Fruit fly (Drosophila melanogaster) whole organism, prepupa: ENCODE measurements around the gene yellow-e3.

Source experiments
- Blimp-1 ChIP-seq: fragments of 200-800 bp; sonication (Bioruptor generic); optimal IDR thresholded peaks from 3 replicates; lab custom pipeline; 2017; ENCODE audit warnings: missing biosample characterization, missing genetic modification characterization, mild to moderate bottlenecking, moderate library complexity, missing genetic modification reagents
- CG11902 ChIP-seq: fragments of 200-800 bp; sonication (Bioruptor generic); optimal IDR thresholded peaks from 3 replicates; lab custom pipeline; 2016; ENCODE audit warnings: missing biosample characterization, missing genetic modification characterization
- CG15336 ChIP-seq: fragments of 200-800 bp; sonication (Bioruptor generic); IDR thresholded peaks from 2 replicates; pipeline ENCODE4 v1.3.6; 2022; ENCODE audit warnings: missing biosample characterization, missing genetic modification characterization
- CG1621 ChIP-seq: fragments of 200-800 bp; sonication (Bioruptor generic); optimal IDR thresholded peaks from 3 replicates; lab custom pipeline; 2018; ENCODE audit warnings: missing biosample characterization, mild to moderate bottlenecking, missing genetic modification characterization
- CG16779 ChIP-seq: fragments of 200-800 bp; sonication (Bioruptor generic); optimal IDR thresholded peaks from 3 replicates; lab custom pipeline; 2017; ENCODE audit warnings: missing biosample characterization, mild to moderate bottlenecking, missing genetic modification characterization
- CG3032 ChIP-seq: fragments of 200-800 bp; optimal IDR thresholded peaks from 2 replicates; lab custom pipeline; 2019; ENCODE audit warnings: missing biosample characterization, mild to moderate bottlenecking, missing genetic modification characterization, moderate library complexity
- CG32006 ChIP-seq: fragments of 200-800 bp; sonication (Bioruptor generic); optimal IDR thresholded peaks from 3 replicates; lab custom pipeline; 2017; ENCODE audit warnings: missing biosample characterization, mild to moderate bottlenecking, missing genetic modification characterization
- CG3919 ChIP-seq: fragments of 200-800 bp; sonication (Bioruptor generic); optimal IDR thresholded peaks from 3 replicates; lab custom pipeline; 2016; ENCODE audit warnings: missing biosample characterization, missing genetic modification characterization
- CG4318 ChIP-seq: fragments of 200-800 bp; sonication (Bioruptor generic); optimal IDR thresholded peaks from 3 replicates; lab custom pipeline; 2017; ENCODE audit warnings: missing biosample characterization, mild to moderate bottlenecking, missing genetic modification characterization
- CG6163 ChIP-seq: fragments of 200-800 bp; sonication (Bioruptor generic); IDR thresholded peaks from 3 replicates; pipeline ENCODE4 v1.3.6; 2022; ENCODE audit warnings: missing biosample characterization, missing genetic modification characterization
- CG6792 ChIP-seq: fragments of 200-800 bp; sonication (Bioruptor generic); optimal IDR thresholded peaks from 3 replicates; lab custom pipeline; 2016; ENCODE audit warnings: missing biosample characterization, missing genetic modification characterization
- CG6808 ChIP-seq: fragments of 200-800 bp; sonication (Bioruptor generic); optimal IDR thresholded peaks from 3 replicates; lab custom pipeline; 2017; ENCODE audit warnings: missing biosample characterization, missing genetic modification characterization, mild to moderate bottlenecking, moderate library complexity, missing genetic modification reagents
- CG6854 ChIP-seq: fragments of 200-800 bp; sonication (Bioruptor generic); optimal IDR thresholded peaks from 2 replicates; lab custom pipeline; 2017; ENCODE audit warnings: missing biosample characterization, mild to moderate bottlenecking, missing genetic modification characterization
- CG7368 ChIP-seq: fragments of 200-800 bp; sonication (Bioruptor generic); optimal IDR thresholded peaks from 3 replicates; lab custom pipeline; 2016; ENCODE audit warnings: missing biosample characterization, missing genetic modification characterization
- CG8119 ChIP-seq: fragments of 200-800 bp; sonication (Bioruptor generic); IDR thresholded peaks from 3 replicates; pipeline ENCODE4 v1.3.6; 2022; ENCODE audit warnings: missing biosample characterization, missing genetic modification characterization
- CG8319 ChIP-seq: fragments of 200-800 bp; sonication (Bioruptor generic); optimal IDR thresholded peaks from 3 replicates; lab custom pipeline; 2016; ENCODE audit warnings: missing biosample characterization, missing genetic modification characterization
- CG9139 ChIP-seq: fragments of 200-800 bp; sonication (Bioruptor generic); optimal IDR thresholded peaks from 3 replicates; lab custom pipeline; 2017; ENCODE audit warnings: missing biosample characterization, mild to moderate bottlenecking, missing genetic modification characterization
- Eip78C ChIP-seq: fragments of 200-800 bp; sonication (Bioruptor generic); peaks from one replicate; lab custom pipeline; 2016; ENCODE audit warnings: missing biosample characterization, missing genetic modification characterization
- Ets21C ChIP-seq: fragments of 200-800 bp; sonication (Bioruptor generic); optimal IDR thresholded peaks from 3 replicates; lab custom pipeline; 2016; ENCODE audit warnings: missing biosample characterization, missing genetic modification characterization
- Ets96B ChIP-seq: fragments of 200-800 bp; optimal IDR thresholded peaks from 2 replicates; lab custom pipeline; 2019; ENCODE audit warnings: missing biosample characterization, mild to moderate bottlenecking, missing genetic modification characterization, moderate library complexity
- Gug ChIP-seq: fragments of 200-800 bp; sonication (Bioruptor generic); IDR thresholded peaks from 2 replicates; pipeline ENCODE4 v1.3.6; 2022; ENCODE audit warnings: missing biosample characterization, missing genetic modification characterization
- Hr4 ChIP-seq: fragments of 200-800 bp; sonication (Bioruptor generic); optimal IDR thresholded peaks from 3 replicates; lab custom pipeline; 2016; ENCODE audit warnings: missing biosample characterization, missing genetic modification characterization
- Lpt ChIP-seq: fragments of 200-800 bp; sonication (Bioruptor generic); optimal IDR thresholded peaks from 3 replicates; lab custom pipeline; 2016; ENCODE audit warnings: missing biosample characterization, missing genetic modification characterization
- Met ChIP-seq: fragments of 200-800 bp; sonication (Bioruptor generic); optimal IDR thresholded peaks from 3 replicates; lab custom pipeline; 2016; ENCODE audit warnings: missing biosample characterization, missing genetic modification characterization
- Sox102F ChIP-seq: fragments of 200-800 bp; sonication (Bioruptor generic); optimal IDR thresholded peaks from 2 replicates; lab custom pipeline; 2016; ENCODE audit warnings: missing biosample characterization, mild to moderate bottlenecking, missing genetic modification characterization
- Sox14 ChIP-seq: fragments of 200-800 bp; sonication (Bioruptor generic); optimal IDR thresholded peaks from 3 replicates; lab custom pipeline; 2016; ENCODE audit warnings: missing biosample characterization, missing genetic modification characterization
- Sox15 ChIP-seq: fragments of 200-800 bp; sonication (Bioruptor generic); optimal IDR thresholded peaks from 3 replicates; lab custom pipeline; 2016; ENCODE audit warnings: missing biosample characterization, missing genetic modification characterization
- achi ChIP-seq: fragments of 200-800 bp; sonication (Bioruptor generic); optimal IDR thresholded peaks from 3 replicates; lab custom pipeline; 2016; ENCODE audit warnings: missing biosample characterization, missing genetic modification characterization
- acj6 ChIP-seq: fragments of 200-800 bp; sonication (Bioruptor generic); optimal IDR thresholded peaks from 3 replicates; lab custom pipeline; 2016; ENCODE audit warnings: missing biosample characterization, missing genetic modification characterization
- cyc ChIP-seq: fragments of 200-800 bp; sonication (Bioruptor generic); optimal IDR thresholded peaks from 3 replicates; lab custom pipeline; 2016; ENCODE audit warnings: missing biosample characterization, missing genetic modification characterization
- dsx ChIP-seq: fragments of 200-800 bp; optimal IDR thresholded peaks from 3 replicates; lab custom pipeline; 2019; ENCODE audit warnings: missing biosample characterization, mild to moderate bottlenecking, missing genetic modification characterization, moderate library complexity; ENCODE audit not compliant: poor library complexity, severe bottlenecking
- eg ChIP-seq: fragments of 200-800 bp; sonication (Bioruptor generic); IDR thresholded peaks from 3 replicates; pipeline ENCODE4 v1.3.6; 2022; ENCODE audit warnings: missing biosample characterization, missing genetic modification characterization
- fd85E ChIP-seq: fragments of 200-800 bp; sonication (Bioruptor generic); optimal IDR thresholded peaks from 3 replicates; lab custom pipeline; 2016; ENCODE audit warnings: missing biosample characterization, missing genetic modification characterization
- fkh ChIP-seq: fragments of 200-800 bp; sonication (Bioruptor generic); optimal IDR thresholded peaks from 3 replicates; lab custom pipeline; 2017; ENCODE audit warnings: missing biosample characterization, mild to moderate bottlenecking, missing genetic modification characterization, moderate library complexity
- lz ChIP-seq: fragments of 200-800 bp; sonication (Bioruptor generic); optimal IDR thresholded peaks from 3 replicates; lab custom pipeline; 2016; ENCODE audit warnings: missing biosample characterization, missing genetic modification characterization
- net ChIP-seq: fragments of 200-800 bp; sonication (Bioruptor generic); optimal IDR thresholded peaks from 3 replicates; lab custom pipeline; 2016; ENCODE audit warnings: missing biosample characterization, missing genetic modification characterization
- ss ChIP-seq, 2 experiments: fragments of 200-800 bp; sonication (Bioruptor generic); optimal IDR thresholded peaks; 2 replicates in 1 of 2; 3 replicates in 1 of 2; lab custom pipeline; 2017 to 2018; ENCODE audit warnings: mild to moderate bottlenecking in 2 of 2, missing biosample characterization in 2 of 2, missing genetic modification characterization in 2 of 2, moderate library complexity in 1 of 2
- svp ChIP-seq: fragments of 200-800 bp; sonication (Bioruptor generic); peaks from one replicate; lab custom pipeline; 2016; ENCODE audit warnings: missing biosample characterization, missing genetic modification characterization

Gene yellow-e3

DNA sequence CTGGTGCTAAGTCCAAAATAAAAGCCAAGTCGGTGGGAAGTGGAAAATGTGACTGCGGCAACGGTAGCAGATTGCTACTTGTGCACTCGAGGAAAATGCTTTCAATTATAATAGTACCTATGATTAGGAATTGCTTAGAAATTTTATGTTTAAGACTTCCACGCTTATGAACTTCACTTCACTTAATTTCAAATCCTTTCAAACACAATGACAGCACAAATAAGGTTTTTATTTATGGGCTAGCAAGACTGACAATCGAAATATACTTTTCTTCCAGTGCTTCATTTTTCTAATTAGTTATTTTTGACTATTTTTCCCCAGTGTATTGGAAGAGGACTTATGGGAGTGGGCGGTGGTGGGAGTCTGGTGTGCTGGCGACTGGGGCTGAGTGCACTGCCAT is 43.7 kb upstream of the yellow-e3 start:
- TF ChIP-seq Blimp-1 (GFP tag; lab: Kevin White, UChicago): no peak
- no peak for TF ChIP-seq CG16779 (tag; lab: Kevin White, UChicago)
- no peak for TF ChIP-seq acj6 (GFP tag; lab: Kevin White, UChicago)
- no peak for TF ChIP-seq Sox102F
- no peak for TF ChIP-seq achi (GFP tag; lab: Kevin White, UChicago)
- TF ChIP-seq CG15336 (GFP tag; lab: Robert Waterston, UW): 0 out of 2 replicates have a peak, but pooled peaks have one; percentile 23
- TF ChIP-seq Lpt: no peak
- TF ChIP-seq CG11902 (GFP tag; lab: Kevin White, UChicago): no peak
- peak; percentile 49 for TF ChIP-seq CG32006 (GFP tag; lab: Kevin White, UChicago)
- no peak for TF ChIP-seq CG6808
- TF ChIP-seq Eip78C (GFP tag; lab: Kevin White, UChicago): peak; percentile 6
- no peak for TF ChIP-seq Sox14 (GFP tag; lab: Kevin White, UChicago)
- TF ChIP-seq CG8119 (GFP tag; lab: Robert Waterston, UW): 0 out of 3 replicates have a peak, but pooled peaks have one; percentile 18
- no peak for TF ChIP-seq cyc (GFP tag; lab: Kevin White, UChicago)
- TF ChIP-seq CG7368 (GFP tag; lab: Kevin White, UChicago): no peak
- peak; percentile 17 for TF ChIP-seq Hr4 (GFP tag; lab: Kevin White, UChicago)
- TF ChIP-seq Ets21C (GFP tag; lab: Kevin White, UChicago): no peak
- TF ChIP-seq, all 60 proteins: peak for 5

DNA sequence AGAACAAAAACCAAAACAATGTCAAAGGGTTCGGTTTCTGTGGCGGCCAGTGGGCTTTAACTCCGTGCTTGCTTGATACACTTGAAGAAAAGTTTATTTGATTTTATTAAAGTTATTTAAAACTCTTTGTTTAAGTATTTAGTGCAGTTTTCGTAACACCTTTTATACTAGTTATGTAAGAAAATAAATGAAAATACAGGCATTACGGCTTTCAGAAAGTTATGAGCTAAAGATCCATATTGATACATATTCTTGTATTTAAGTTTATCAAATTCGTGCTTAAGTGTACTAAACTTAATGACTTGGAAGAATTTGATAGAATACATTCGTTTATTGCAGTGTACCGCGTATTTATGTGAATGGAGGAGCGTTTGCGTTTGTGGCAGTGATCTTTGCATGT is 41.8 kb upstream of the yellow-e3 start:
- TF ChIP-seq CG32006 (GFP tag; lab: Kevin White, UChicago) (peak; percentile 14), CG9139 (GFP tag; lab: Kevin White, UChicago) (no peak), Ets96B (tag; lab: Kevin White, UChicago) (no peak), Eip78C (GFP tag; lab: Kevin White, UChicago) (peak; percentile 68), Hr4 (GFP tag; lab: Kevin White, UChicago) (no peak), svp (GFP tag; lab: Kevin White, UChicago) (peak; percentile 61), CG3032 (no peak), Ets21C (GFP tag; lab: Kevin White, UChicago) (no peak), Met (GFP tag; lab: Kevin White, UChicago) (no peak), CG6792 (GFP tag; lab: Kevin White, UChicago) (no peak)

DNA sequence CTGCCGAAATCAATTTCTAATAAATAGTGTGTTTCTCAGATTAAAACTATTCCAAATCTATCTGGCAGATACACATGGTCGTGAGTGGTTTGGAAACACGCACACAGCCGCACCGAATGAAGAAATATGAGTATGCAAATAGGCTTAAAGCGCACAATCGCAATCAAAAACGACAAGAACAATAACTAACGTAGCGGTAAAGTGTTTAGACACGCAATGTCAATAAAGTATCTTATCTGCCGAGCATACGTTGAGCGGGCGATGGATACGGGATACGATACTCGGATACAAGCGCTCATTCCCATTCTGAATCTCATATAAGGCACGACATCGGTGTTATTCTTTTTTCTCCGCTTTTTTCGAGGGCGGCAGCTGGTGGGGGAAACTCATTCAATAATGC is 41.4 kb upstream of the yellow-e3 start:
- no peak for TF ChIP-seq Blimp-1 (GFP tag; lab: Kevin White, UChicago)
- peak; percentile 89 for TF ChIP-seq fkh (GFP tag; lab: Kevin White, UChicago)

DNA sequence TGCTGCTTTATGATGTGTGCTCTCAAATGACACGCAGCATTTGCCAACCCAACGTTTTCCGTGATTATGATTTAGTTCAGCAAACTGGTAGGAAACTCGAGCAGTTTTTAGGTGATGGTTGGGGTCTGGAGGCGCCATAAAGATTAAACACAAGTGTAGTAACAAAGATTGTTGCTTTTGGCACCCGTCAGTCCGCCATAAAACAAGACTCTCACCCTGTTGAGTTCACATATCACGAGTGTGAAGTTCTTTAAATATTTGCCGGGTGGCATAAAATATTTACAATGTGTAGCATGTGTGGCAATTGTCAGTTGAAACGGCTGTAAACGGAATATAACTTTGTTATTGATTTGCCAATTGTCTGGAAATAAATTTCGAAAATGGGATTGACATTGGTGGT is 37.0 kb upstream of the yellow-e3 start:
- TF ChIP-seq dsx: no peak
- TF ChIP-seq fkh (GFP tag; lab: Kevin White, UChicago): peak; percentile 74
- no peak for TF ChIP-seq acj6 (GFP tag; lab: Kevin White, UChicago)
- no peak for TF ChIP-seq fd85E (GFP tag; lab: Kevin White, UChicago)
- TF ChIP-seq CG6808: no peak
- TF ChIP-seq CG3919: no peak
- no peak for TF ChIP-seq CG8119 (GFP tag; lab: Robert Waterston, UW)
- TF ChIP-seq ss (GFP tag; optimal IDR thresholded peaks at IDR 0.05; lab: Kevin White, UChicago): no peak
- TF ChIP-seq, all 60 proteins: peak for 1

DNA sequence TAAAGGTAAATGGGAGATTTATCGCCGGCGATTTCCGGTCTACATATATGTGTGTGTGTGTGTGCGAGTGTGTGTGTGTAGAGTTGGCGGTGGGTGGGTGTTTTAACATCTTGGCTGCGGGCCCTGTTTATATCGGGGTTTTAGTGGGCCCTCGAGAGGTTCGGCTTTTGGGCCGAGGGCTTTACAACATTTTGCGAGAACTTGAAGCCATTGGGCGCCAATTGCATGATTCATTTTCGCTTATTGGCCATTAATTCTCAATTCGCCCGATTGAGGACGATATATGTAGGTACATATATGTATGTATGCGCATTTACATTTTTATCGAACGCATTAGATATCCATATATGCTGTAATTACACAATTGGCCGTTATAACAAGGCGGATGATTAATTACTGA is 31.2 kb upstream of the yellow-e3 start:
- TF ChIP-seq Gug (GFP tag; lab: Robert Waterston, UW) (no peak), net (GFP tag; lab: Kevin White, UChicago) (no peak), CG15336 (GFP tag; lab: Robert Waterston, UW) (no peak), Eip78C (GFP tag; lab: Kevin White, UChicago) (no peak), lz (GFP tag; lab: Kevin White, UChicago) (no peak), CG4318 (GFP tag; lab: Kevin White, UChicago) (no peak), CG6792 (GFP tag; lab: Kevin White, UChicago) (no peak), cyc (GFP tag; lab: Kevin White, UChicago) (no peak), CG6854 (GFP tag; lab: Kevin White, UChicago) (no peak), CG1621 (tag; lab: Kevin White, UChicago) (no peak), CG8319 (GFP tag; lab: Kevin White, UChicago) (no peak), eg (GFP tag; lab: Robert Waterston, UW) (no peak), CG6808 (no peak), CG11902 (GFP tag; lab: Kevin White, UChicago) (no peak), Blimp-1 (GFP tag; lab: Kevin White, UChicago) (no peak), dsx (no peak), svp (GFP tag; lab: Kevin White, UChicago) (no peak), Sox102F (no peak), CG6163 (GFP tag; lab: Robert Waterston, UW) (no peak), Sox15 (GFP tag; lab: Kevin White, UChicago) (no peak)
- TF ChIP-seq, all 60 proteins: peak for 0
